Fruit fly (Drosophila melanogaster): ENCODE results near the gene Srp54.
A peak's percentile ranks its signal among the peaks of the same experiment; 100 is the strongest.

Gene Srp54

DNA sequence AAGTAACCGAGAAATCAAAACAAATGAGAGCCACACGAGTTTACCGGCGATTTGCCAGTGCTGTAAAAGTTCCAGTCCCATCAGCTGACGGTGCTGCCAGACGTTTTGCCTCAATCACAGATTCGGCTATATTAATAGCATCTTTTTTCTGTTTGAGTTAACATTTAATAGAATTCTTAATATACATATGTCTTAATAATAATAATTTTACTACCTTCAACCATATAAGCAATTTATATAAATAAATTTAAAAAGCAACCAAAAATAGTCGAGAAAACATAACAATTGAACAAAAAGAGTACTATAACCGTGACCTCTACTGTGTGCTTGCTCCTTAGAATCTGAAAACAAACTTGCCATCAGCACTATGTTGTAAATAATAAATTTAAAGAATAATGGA is 41.4 kb downstream of the Srp54 start, which contains the start of the genes CG13126 and CG4709 (continued):
- TF ChIP-seq cwo (GFP tag; optimal IDR thresholded peaks at IDR 0.05) (peak; percentile 88), crp (GFP tag; optimal IDR thresholded peaks at IDR 0.05) (peak; percentile 79 to 96), CG11247 (GFP tag; IDR thresholded peaks at IDR 0.05) (peak; percentile 83), org-1 (GFP tag; optimal IDR thresholded peaks at IDR 0.05) (peak; percentile 86), pzg (GFP tag; optimal IDR thresholded peaks at IDR 0.05) (peak; percentile 59), ems (GFP tag; optimal IDR thresholded peaks at IDR 0.05) (peak; percentile 29), Hr78 (GFP tag; optimal IDR thresholded peaks at IDR 0.05) (peak in 1 of 2 experiments; percentile 83), CG3065 (GFP tag; optimal IDR thresholded peaks at IDR 0.05) (peak; percentile 84), CG3163 (GFP tag; optimal IDR thresholded peaks at IDR 0.05) (no peak), nerfin-2 (GFP tag; IDR thresholded peaks at IDR 0.05; ENCODE audit: partially characterized antibody) (no peak), zfh2 (GFP tag; optimal IDR thresholded peaks at IDR 0.05) (peak; percentile 49), Poxn (GFP tag; IDR thresholded peaks at IDR 0.05) (no peak; the same call in 1 of the 2 replicates), trh (GFP tag; optimal IDR thresholded peaks at IDR 0.05) (peak; percentile 46), CG16813 (GFP tag; IDR thresholded peaks at IDR 0.05; ENCODE audit: partially characterized antibody) (no peak), bab2 (GFP tag; optimal IDR thresholded peaks at IDR 0.05) (peak; percentile 6), GATAe (GFP tag; conservative IDR thresholded peaks at IDR 0.05) (no peak; the same call in 1 of the 2 replicates), CG15073 (GFP tag; optimal IDR thresholded peaks at IDR 0.05) (peak; percentile 57), CG15011 (GFP tag; optimal IDR thresholded peaks at IDR 0.05) (peak; percentile 77), CG6654 (GFP tag; optimal IDR thresholded peaks at IDR 0.05) (peak; percentile 73), CG13775 (GFP tag; optimal IDR thresholded peaks at IDR 0.05) (peak; percentile 92), mirr (GFP tag; optimal IDR thresholded peaks at IDR 0.05) (peak; percentile 27), ranshi (GFP tag; IDR thresholded peaks at IDR 0.05) (peak; percentile 91), sr (GFP tag; IDR thresholded peaks at IDR 0.05) (no peak), CG12236 (GFP tag; optimal IDR thresholded peaks at IDR 0.05) (peak; percentile 6), CG30020 (tag; optimal IDR thresholded peaks at IDR 0.05) (peak; percentile 78), zen2 (GFP tag; IDR thresholded peaks at IDR 0.05; ENCODE audit: partially characterized antibody) (no peak), CG32532 (GFP tag; IDR thresholded peaks at IDR 0.05) (peak; percentile 92), usp (GFP tag; optimal IDR thresholded peaks at IDR 0.05) (no peak), tna (GFP tag; IDR thresholded peaks at IDR 0.05; ENCODE audit: partially characterized antibody) (no peak), ci (GFP tag; IDR thresholded peaks at IDR 0.05) (peak; percentile 86), trem (tag; optimal IDR thresholded peaks at IDR 0.05) (peak; percentile 96), CG9437 (GFP tag; optimal IDR thresholded peaks at IDR 0.05) (peak; percentile 82), gem (tag; optimal IDR thresholded peaks at IDR 0.05) (peak; percentile 96), ssp (GFP tag; IDR thresholded peaks at IDR 0.05) (peak; percentile 77), CG31365 (tag; optimal IDR thresholded peaks at IDR 0.05) (peak; percentile 41), Dll (GFP tag; IDR thresholded peaks at IDR 0.05; ENCODE audit: partially characterized antibody) (no peak), CG11085 (GFP tag; IDR thresholded peaks at IDR 0.05) (peak; percentile 77), ara (GFP tag; IDR thresholded peaks at IDR 0.05) (peak; percentile 89), Lim3 (GFP tag; IDR thresholded peaks at IDR 0.05) (peak; percentile 50; the same call in 1 of the 2 replicates), CG32767 (GFP tag; IDR thresholded peaks at IDR 0.05) (peak; percentile 88), dati (GFP tag; IDR thresholded peaks at IDR 0.05) (peak; percentile 10; the same call in 1 of the 2 replicates), CG34224 (GFP tag; IDR thresholded peaks at IDR 0.05; ENCODE audit: partially characterized antibody) (no peak), CG3995 (GFP tag; optimal IDR thresholded peaks at IDR 0.05) (peak; percentile 80), Fer3 (tag; optimal IDR thresholded peaks at IDR 0.05) (peak; percentile 94), CG31224 (GFP tag; IDR thresholded peaks at IDR 0.05) (peak; percentile 79), Sin3A (optimal IDR thresholded peaks at IDR 0.05) (peak; percentile 18), CG16815 (GFP tag; optimal IDR thresholded peaks at IDR 0.05) (peak; percentile 80), caup (GFP tag; optimal IDR thresholded peaks at IDR 0.05; ENCODE audit: severe bottlenecking) (peak; percentile 90), CG4360 (GFP tag; IDR thresholded peaks at IDR 0.05) (peak; percentile 48), Abd-B (GFP tag; optimal IDR thresholded peaks at IDR 0.05) (peak; percentile 83)

Data from whole organism, embryonic.